Worm (Caenorhabditis elegans) whole organism, mixed stage, embryonic: ENCODE results near the gene clec-64.

Source experiments
- M03D4.4 ChIP-seq: sonication (generic microtip); optimal IDR thresholded peaks from 2 replicates; lab custom pipeline; 2017; ENCODE audit warnings: mild to moderate bottlenecking, missing genetic modification characterization, missing compliant biosample characterization
- bed-3 ChIP-seq: fragments of 200-800 bp; sonication (Bioruptor generic); optimal IDR thresholded peaks from 3 replicates; lab custom pipeline; 2018; ENCODE audit warnings: mild to moderate bottlenecking, missing genetic modification characterization, moderate library complexity, missing compliant biosample characterization
- blmp-1 ChIP-seq: fragments of 150-350 bp; optimal IDR thresholded peaks from 2 replicates; lab custom pipeline; 2014; ENCODE audit warnings: missing biosample characterization, missing genetic modification characterization
- ceh-39 ChIP-seq: fragments of 150-350 bp; optimal IDR thresholded peaks from 2 replicates; lab custom pipeline; 2014; ENCODE audit warnings: missing biosample characterization, missing genetic modification characterization
- ceh-43 ChIP-seq: fragments of 200-800 bp; sonication (Bioruptor generic); optimal IDR thresholded peaks from 2 replicates; lab custom pipeline; 2018; ENCODE audit warnings: mild to moderate bottlenecking, missing genetic modification characterization, moderate library complexity, missing compliant biosample characterization
- ceh-83 ChIP-seq: fragments of 200-800 bp; sonication (Bioruptor generic); optimal IDR thresholded peaks from 2 replicates; lab custom pipeline; 2018; ENCODE audit warnings: mild to moderate bottlenecking, missing genetic modification characterization, missing compliant biosample characterization
- ces-1 ChIP-seq: fragments of 150-350 bp; optimal IDR thresholded peaks from 2 replicates; lab custom pipeline; 2014; ENCODE audit warnings: missing biosample characterization, missing genetic modification reagents, missing genetic modification characterization
- cnd-1 ChIP-seq: fragments of 200-800 bp; sonication (Bioruptor generic); optimal IDR thresholded peaks from 2 replicates; lab custom pipeline; 2018; ENCODE audit warnings: mild to moderate bottlenecking, missing genetic modification characterization, missing compliant biosample characterization
- elt-1 ChIP-seq: sonication (generic microtip); optimal IDR thresholded peaks from 2 replicates; lab custom pipeline; 2017; ENCODE audit warnings: missing genetic modification characterization, mild to moderate bottlenecking, missing compliant biosample characterization, antibody characterized with exemption, moderate library complexity, borderline replicate concordance; ENCODE audit not compliant: insufficient read depth
- elt-3 ChIP-seq: fragments of 150-350 bp; optimal IDR thresholded peaks from 2 replicates; lab custom pipeline; 2014; ENCODE audit warnings: missing biosample characterization, missing genetic modification characterization
- flh-1 ChIP-seq: fragments of 200-800 bp; sonication (Bioruptor generic); optimal IDR thresholded peaks from 2 replicates; lab custom pipeline; 2018; ENCODE audit warnings: mild to moderate bottlenecking, missing genetic modification characterization, moderate library complexity, missing compliant biosample characterization
- ham-2 ChIP-seq: fragments of 200-800 bp; sonication (Bioruptor generic); optimal IDR thresholded peaks from 2 replicates; lab custom pipeline; 2018; ENCODE audit warnings: mild to moderate bottlenecking, missing genetic modification characterization, missing compliant biosample characterization
- lin-13 ChIP-seq: fragments of 150-350 bp; optimal IDR thresholded peaks from 2 replicates; lab custom pipeline; 2014; ENCODE audit warnings: missing biosample characterization, missing genetic modification characterization
- lin-32 ChIP-seq: fragments of 200-800 bp; sonication (Bioruptor generic); optimal IDR thresholded peaks from 2 replicates; lab custom pipeline; 2018; ENCODE audit warnings: mild to moderate bottlenecking, missing genetic modification characterization, missing compliant biosample characterization
- lsy-2 ChIP-seq: fragments of 150-350 bp; optimal IDR thresholded peaks from 2 replicates; lab custom pipeline; 2014; ENCODE audit warnings: missing biosample characterization, missing genetic modification characterization
- mab-5 ChIP-seq: fragments of 150-350 bp; optimal IDR thresholded peaks from 2 replicates; lab custom pipeline; 2014; ENCODE audit warnings: missing biosample characterization, missing genetic modification characterization
- mep-1 ChIP-seq: fragments of 150-350 bp; optimal IDR thresholded peaks from 2 replicates; lab custom pipeline; 2017; ENCODE audit warnings: missing biosample characterization, missing genetic modification reagents, missing genetic modification characterization, inconsistent platforms
- mls-2 ChIP-seq: sonication (generic microtip); optimal IDR thresholded peaks from 2 replicates; lab custom pipeline; 2016; ENCODE audit warnings: mild to moderate bottlenecking, missing genetic modification characterization, moderate library complexity, missing compliant biosample characterization
- nhr-12 ChIP-seq: fragments of 150-350 bp; optimal IDR thresholded peaks from 2 replicates; lab custom pipeline; 2014; ENCODE audit warnings: missing biosample characterization, missing genetic modification characterization
- nhr-2 ChIP-seq: fragments of 150-350 bp; optimal IDR thresholded peaks from 2 replicates; lab custom pipeline; 2014; ENCODE audit warnings: missing biosample characterization, missing genetic modification characterization
- nhr-237 ChIP-seq: fragments of 150-350 bp; optimal IDR thresholded peaks from 2 replicates; lab custom pipeline; 2014; ENCODE audit warnings: missing biosample characterization, missing genetic modification characterization
- nhr-28 ChIP-seq: fragments of 150-350 bp; optimal IDR thresholded peaks from 2 replicates; lab custom pipeline; 2014; ENCODE audit warnings: missing biosample characterization, missing genetic modification characterization
- nhr-76 ChIP-seq: sonication (generic microtip); optimal IDR thresholded peaks from 2 replicates; lab custom pipeline; 2017; ENCODE audit warnings: missing biosample characterization, missing genetic modification characterization
- pha-4 ChIP-seq: fragments of 150-350 bp; optimal IDR thresholded peaks from 2 replicates; lab custom pipeline; 2018; ENCODE audit warnings: missing biosample characterization, missing genetic modification reagents, missing genetic modification characterization
- sem-2 ChIP-seq: fragments of 200-800 bp; sonication (Bioruptor generic); optimal IDR thresholded peaks from 2 replicates; lab custom pipeline; 2018; ENCODE audit warnings: mild to moderate bottlenecking, missing genetic modification characterization, missing compliant biosample characterization
- snpc-4 ChIP-seq: fragments of 150-350 bp; optimal IDR thresholded peaks from 2 replicates; lab custom pipeline; 2014; ENCODE audit warnings: missing biosample characterization, missing genetic modification characterization
- sptf-1 ChIP-seq: sonication (generic microtip); optimal IDR thresholded peaks from 2 replicates; lab custom pipeline; 2017; ENCODE audit warnings: mild to moderate bottlenecking, missing genetic modification characterization, moderate library complexity, missing compliant biosample characterization
- tbx-8 ChIP-seq: fragments of 200-800 bp; sonication (Bioruptor generic); optimal IDR thresholded peaks from 2 replicates; lab custom pipeline; 2018; ENCODE audit warnings: mild to moderate bottlenecking, missing genetic modification characterization, moderate library complexity, missing compliant biosample characterization
- unc-120 ChIP-seq: sonication (generic microtip); optimal IDR thresholded peaks from 2 replicates; lab custom pipeline; 2017; ENCODE audit warnings: missing genetic modification characterization, missing compliant biosample characterization; ENCODE audit not compliant: poor library complexity, severe bottlenecking
- unc-39 ChIP-seq: fragments of 150-350 bp; optimal IDR thresholded peaks from 2 replicates; lab custom pipeline; 2014; ENCODE audit warnings: missing biosample characterization, missing genetic modification characterization
- unc-62 ChIP-seq: fragments of 150-350 bp; optimal IDR thresholded peaks from 2 replicates; lab custom pipeline; 2014; ENCODE audit warnings: missing biosample characterization, missing genetic modification reagents, missing genetic modification characterization
- zip-8 ChIP-seq: fragments of 150-350 bp; optimal IDR thresholded peaks from 2 replicates; lab custom pipeline; 2014; ENCODE audit warnings: missing biosample characterization, missing genetic modification characterization
- ztf-11 ChIP-seq: fragments of 150-350 bp; optimal IDR thresholded peaks from 2 replicates; lab custom pipeline; 2014; ENCODE audit warnings: missing biosample characterization, missing genetic modification characterization

Gene clec-64

DNA sequence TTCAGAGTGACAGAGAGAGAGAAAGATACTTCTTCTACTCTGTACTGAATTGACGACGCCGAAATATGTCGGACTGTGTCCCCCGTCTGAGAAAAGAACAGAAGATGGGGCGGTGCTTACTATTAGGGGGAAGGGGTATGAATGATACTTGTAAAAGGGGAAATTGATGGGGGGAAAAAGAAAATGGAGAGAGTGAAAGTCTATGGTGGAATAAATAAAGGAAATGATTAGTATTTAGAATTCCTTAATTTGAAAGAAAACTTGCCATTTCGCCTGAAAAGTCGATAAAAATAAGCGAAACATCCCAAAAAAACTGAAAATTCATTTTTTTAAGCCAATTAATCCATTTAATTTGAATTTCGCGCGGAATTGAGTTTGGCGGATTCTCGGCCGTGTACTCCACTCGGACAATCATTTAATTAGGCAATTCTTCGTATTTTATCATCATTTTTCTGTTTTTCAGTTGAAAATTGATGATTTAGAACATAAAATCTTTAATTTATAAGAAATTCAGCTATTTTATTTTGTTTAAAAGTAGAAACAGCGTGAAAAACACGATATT lies 16.6 kb downstream of the clec-64 start, which contains the start of gene F35C5.12:
F35C5.12 (minus strand) TSS at position 51 of the 562 bp plus-strand sequence.
- peak; percentile 33 for TF ChIP-seq unc-120 (tag; lab: Kevin White, UChicago)
- TF ChIP-seq ceh-39 (tag; lab: Kevin White, UChicago): no peak

DNA sequence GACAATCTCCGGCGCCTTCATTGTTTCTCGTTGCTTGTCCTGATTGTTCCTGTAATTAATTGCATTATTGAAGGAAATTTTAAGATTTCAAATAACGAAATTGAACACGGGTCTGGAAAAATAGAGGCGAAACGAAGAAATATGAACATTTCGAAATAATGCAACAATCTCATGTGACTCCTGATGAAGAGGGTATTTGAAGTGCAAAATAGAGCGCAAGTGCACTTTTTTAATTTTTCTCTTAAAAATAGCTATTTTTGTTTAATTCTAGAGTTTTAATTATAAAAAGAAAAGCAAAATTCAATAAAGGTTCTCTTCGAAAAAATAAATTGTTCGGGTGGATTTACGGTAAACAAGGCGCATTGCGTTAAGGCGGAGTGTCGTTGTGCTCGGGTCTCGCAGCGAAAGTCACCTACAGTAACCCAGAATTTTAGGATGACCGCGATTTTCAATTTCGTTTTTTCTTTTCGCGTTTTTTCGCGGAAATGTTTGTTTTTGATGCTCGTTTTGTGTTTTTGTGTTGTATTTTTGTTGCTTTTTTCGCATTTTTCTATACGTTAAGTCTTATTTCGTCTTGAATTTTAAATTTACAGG lies 21.0 kb downstream of the clec-64 start, which contains the start of the genes F58G1.2 and wago-4:
F58G1.2 (minus strand) TSS at position 51 of the 594 bp plus-strand sequence.
wago-4 (plus strand) TSS at position 592 of the 594 bp plus-strand sequence.
- TF ChIP-seq flh-1 (GFP tag; lab: Kevin White, UChicago) (no peak), sptf-1 (tag; lab: Kevin White, UChicago) (no peak), mep-1 (tag; lab: Kevin White, UChicago) (peak; percentile 48), lin-13 (tag; lab: Kevin White, UChicago) (peak; percentile 68), zip-8 (tag; lab: Kevin White, UChicago) (no peak), unc-39 (no peak), lsy-2 (tag; lab: Kevin White, UChicago) (no peak)

DNA sequence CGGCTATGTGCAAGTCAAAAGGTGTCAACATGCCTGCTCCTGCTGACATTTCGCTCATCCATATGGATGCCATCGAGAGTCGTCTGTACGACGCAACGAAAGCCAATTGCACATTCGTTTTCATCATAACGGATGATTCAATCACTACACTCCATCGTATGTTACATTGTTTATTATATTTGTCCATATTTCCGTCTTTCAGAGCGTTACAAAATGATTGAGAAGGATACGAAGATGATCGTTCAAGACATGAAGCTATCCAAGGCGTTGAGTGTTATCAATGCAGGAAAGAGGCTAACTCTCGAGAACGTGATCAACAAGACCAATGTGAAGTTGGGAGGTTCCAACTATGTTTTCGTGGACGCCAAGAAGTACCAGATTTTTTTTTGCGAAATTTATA lies 23.4 kb downstream of the clec-64 start:
- TF ChIP-seq mls-2 (tag; lab: Kevin White, UChicago) (no peak), cnd-1 (tag; lab: Kevin White, UChicago) (no peak), nhr-76 (tag; lab: Kevin White, UChicago) (no peak), elt-1 (tag; lab: Kevin White, UChicago) (no peak), mab-5 (tag; lab: Kevin White, UChicago) (no peak), tbx-8 (GFP tag; lab: Kevin White, UChicago) (no peak), bed-3 (GFP tag; lab: Kevin White, UChicago) (no peak), nhr-2 (no peak), M03D4.4 (no peak), mep-1 (tag; lab: Kevin White, UChicago) (no peak), unc-62 (GFP tag; lab: Kevin White, UChicago) (no peak), ceh-43 (GFP tag; lab: Kevin White, UChicago) (no peak), unc-39 (no peak), lin-13 (tag; lab: Kevin White, UChicago) (no peak), ham-2 (no peak), sem-2 (GFP tag; lab: Kevin White, UChicago) (no peak), zip-8 (tag; lab: Kevin White, UChicago) (no peak), lin-32 (no peak), ces-1 (GFP tag; lab: Kevin White, UChicago) (no peak), ceh-83 (GFP tag; lab: Kevin White, UChicago) (no peak)

DNA sequence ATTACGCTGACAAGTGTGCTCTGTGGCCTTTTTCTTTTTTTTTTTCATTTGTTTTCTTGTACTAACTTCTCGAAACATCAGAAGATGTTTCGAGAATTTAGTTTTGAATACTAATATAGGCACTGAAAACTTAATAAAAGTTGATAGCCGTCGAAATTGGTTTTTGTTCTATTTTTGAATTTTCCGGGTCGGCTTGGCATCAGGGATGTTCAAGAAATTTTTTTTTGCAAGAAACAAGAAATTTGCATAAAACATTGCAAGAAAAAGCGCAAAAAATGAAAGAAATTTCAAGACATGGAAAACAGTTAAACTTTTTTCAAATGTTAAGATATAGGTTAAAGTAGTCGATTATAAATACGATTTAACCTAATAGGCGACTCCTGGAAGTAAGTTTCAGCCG lies 25.2 kb downstream of the clec-64 start:
- no peak for TF ChIP-seq elt-3
- no peak for TF ChIP-seq pha-4
- TF ChIP-seq elt-1 (tag; lab: Kevin White, UChicago): no peak
- no peak for TF ChIP-seq M03D4.4
- no peak for TF ChIP-seq lin-13 (tag; lab: Kevin White, UChicago)
- TF ChIP-seq mls-2 (tag; lab: Kevin White, UChicago): no peak
- no peak for TF ChIP-seq unc-62 (GFP tag; lab: Kevin White, UChicago)
- no peak for TF ChIP-seq nhr-12 (tag; lab: Kevin White, UChicago)
- TF ChIP-seq lin-32: no peak

ce11 chrII:12925551-12925950 lies 27.5 kb downstream of the clec-64 start, which contains the start of gene F58G1.8:
Gene F58G1.8, minus strand, starts transcription at chrII:12925651.
- TF ChIP-seq snpc-4 (tag; lab: Kevin White, UChicago) (no peak), ceh-43 (GFP tag; lab: Kevin White, UChicago) (no peak), lin-32 (no peak), blmp-1 (tag; lab: Kevin White, UChicago) (no peak), zip-8 (tag; lab: Kevin White, UChicago) (no peak), pha-4 (no peak), ztf-11 (tag; lab: Kevin White, UChicago) (no peak), nhr-237 (tag; lab: Kevin White, UChicago) (no peak), ceh-39 (tag; lab: Kevin White, UChicago) (no peak), lsy-2 (tag; lab: Kevin White, UChicago) (no peak), elt-1 (tag; lab: Kevin White, UChicago) (no peak), unc-62 (GFP tag; lab: Kevin White, UChicago) (no peak), mep-1 (tag; lab: Kevin White, UChicago) (no peak), tbx-8 (GFP tag; lab: Kevin White, UChicago) (no peak), nhr-28 (tag; lab: Kevin White, UChicago) (no peak)
